Worm (Caenorhabditis elegans): ENCODE results near the gene gpcp-1.
A peak's percentile ranks its signal among the peaks of the same experiment; 100 is the strongest.

gpcp-1 gene

ce11 chrX:3110576-3110975 is at the start of gene gpcp-1:
TSS of gene gpcp-1 (minus strand) at chrX:3110628.
- no peak for TF ChIP-seq unc-39 (tag; optimal IDR thresholded peaks at IDR 0.05)
- no peak for TF ChIP-seq T20F7.1 (GFP tag; optimal IDR thresholded peaks at IDR 0.05)
- no peak for TF ChIP-seq ZK546.5 (tag; optimal IDR thresholded peaks at IDR 0.05)
- no peak for TF ChIP-seq unc-62 (GFP tag; optimal IDR thresholded peaks at IDR 0.05 in 1 of 2)
- TF ChIP-seq unc-62 (tag; optimal IDR thresholded peaks at IDR 0.05): no peak
- TF ChIP-seq pqm-1 (tag; optimal IDR thresholded peaks at IDR 0.05): peak; percentile 91
- TF ChIP-seq nhr-28 (tag; optimal IDR thresholded peaks at IDR 0.05): peak; percentile 46
- TF ChIP-seq duxl-1 (tag; optimal IDR thresholded peaks at IDR 0.05; ENCODE audit: poor library complexity): no peak
- TF ChIP-seq aly-2 (tag; optimal IDR thresholded peaks at IDR 0.05): no peak
- TF ChIP-seq dpl-1 (GFP tag; optimal IDR thresholded peaks at IDR 0.05): no peak
- TF ChIP-seq F26F4.8 (GFP tag; conservative IDR thresholded peaks at IDR 0.05): no peak
- no peak for TF ChIP-seq unc-130 (GFP tag; optimal IDR thresholded peaks at IDR 0.05)
- TF ChIP-seq nhr-41 (GFP tag; IDR thresholded peaks at IDR 0.05): no peak
- TF ChIP-seq nhr-76 (tag; optimal IDR thresholded peaks at IDR 0.05): no peak
- no peak for TF ChIP-seq D1046.2 (GFP tag; IDR thresholded peaks at IDR 0.05)
- no peak for TF ChIP-seq fkh-10 (GFP tag; optimal IDR thresholded peaks at IDR 0.05)
- no peak for TF ChIP-seq php-3 (GFP tag; IDR thresholded peaks at IDR 0.05)
- TF ChIP-seq madf-9 (GFP tag; conservative IDR thresholded peaks at IDR 0.05): no peak
- peak; percentile 37; the same call in 1 of the 2 replicates for TF ChIP-seq dmd-6 (GFP tag; IDR thresholded peaks at IDR 0.05)
- TF ChIP-seq dve-1 (tag; optimal IDR thresholded peaks at IDR 0.05; ENCODE audit: insufficient read depth): peak; percentile 18
- TF ChIP-seq ceh-44 (GFP tag; IDR thresholded peaks at IDR 0.05): no peak
- no peak for TF ChIP-seq nhr-25 (tag; optimal IDR thresholded peaks at IDR 0.05; ENCODE audit: borderline replicate concordance, insufficient read depth)
- no peak for TF ChIP-seq spr-1 (tag; optimal IDR thresholded peaks at IDR 0.05)
- TF ChIP-seq daf-16 (GFP tag; optimal IDR thresholded peaks at IDR 0.05): no peak
- peak; percentile 61 for TF ChIP-seq daf-16 (tag; optimal IDR thresholded peaks at IDR 0.05)
- no peak for TF ChIP-seq ceh-32 (tag; optimal IDR thresholded peaks at IDR 0.05; ENCODE audit: poor library complexity)
- no peak for TF ChIP-seq daf-12 (tag; optimal IDR thresholded peaks at IDR 0.05)
- TF ChIP-seq lim-7 (GFP tag; IDR thresholded peaks at IDR 0.05): no peak
- TF ChIP-seq lir-3 (tag; optimal IDR thresholded peaks at IDR 0.05): no peak
- no peak for TF ChIP-seq ceh-62 (tag; optimal IDR thresholded peaks at IDR 0.05)
- no peak for TF ChIP-seq Y48G9A.11 (GFP tag; IDR thresholded peaks at IDR 0.05)
- no peak for TF ChIP-seq nhr-42 (GFP tag; IDR thresholded peaks at IDR 0.05)
- TF ChIP-seq skn-1 (tag; optimal IDR thresholded peaks at IDR 0.05): no peak
- peak; percentile 30 for TF ChIP-seq nhr-77 (tag; optimal IDR thresholded peaks at IDR 0.05)
- TF ChIP-seq Y5F2A.4 (GFP tag; optimal IDR thresholded peaks at IDR 0.05): no peak
- TF ChIP-seq ztf-7 (tag; optimal IDR thresholded peaks at IDR 0.05): no peak
- no peak for TF ChIP-seq mxl-3 (GFP tag; optimal IDR thresholded peaks at IDR 0.05)
- TF ChIP-seq sdz-12 (GFP tag; optimal IDR thresholded peaks at IDR 0.05): no peak
- TF ChIP-seq nhr-48 (tag; optimal IDR thresholded peaks at IDR 0.05): no peak
- TF ChIP-seq hif-1 (tag; optimal IDR thresholded peaks at IDR 0.05): no peak
- no peak for TF ChIP-seq hlh-30 (tag; optimal IDR thresholded peaks at IDR 0.05; ENCODE audit: insufficient read depth)
- TF ChIP-seq zfp-3 (GFP tag; conservative IDR thresholded peaks at IDR 0.05): no peak
- TF ChIP-seq lin-15B (tag; optimal IDR thresholded peaks at IDR 0.05): no peak
- no peak for TF ChIP-seq egl-27 (tag; optimal IDR thresholded peaks at IDR 0.05)
- TF ChIP-seq ztf-11 (tag; optimal IDR thresholded peaks at IDR 0.05): no peak
- no peak for TF ChIP-seq ceh-82 (tag; optimal IDR thresholded peaks at IDR 0.05)
- peak; percentile 9 for TF ChIP-seq hlh-11 (tag; optimal IDR thresholded peaks at IDR 0.05)
- TF ChIP-seq ceh-28 (tag; optimal IDR thresholded peaks at IDR 0.05): no peak
- no peak for TF ChIP-seq egl-43 (GFP tag; IDR thresholded peaks at IDR 0.05)
- no peak for TF ChIP-seq zfp-2 (tag; optimal IDR thresholded peaks at IDR 0.05)
- no peak for TF ChIP-seq gei-8 (GFP tag; optimal IDR thresholded peaks at IDR 0.05)
- TF ChIP-seq lsy-2 (tag; optimal IDR thresholded peaks at IDR 0.05): no peak
- TF ChIP-seq arid-1 (GFP tag; conservative IDR thresholded peaks at IDR 0.05): no peak

Measured in whole organism, L4 larva.